Worm (Caenorhabditis elegans): ENCODE results near the gene F13H6.5.

ce11 chrV:6414469-6414868 is 39.7 kb upstream of the F13H6.5 start:
- TF ChIP-seq elt-3 (tag; optimal IDR thresholded peaks at IDR 0.05) (no peak), ztf-11 (tag; optimal IDR thresholded peaks at IDR 0.05) (no peak), elt-1 (tag; optimal IDR thresholded peaks at IDR 0.05; ENCODE audit: borderline replicate concordance, insufficient read depth) (no peak)
